Worm (Caenorhabditis elegans) whole organism, mixed stage, embryonic: Measurements from ENCODE around the gene haf-3.

Source experiments
- M03D4.4 ChIP-seq: sonication (generic microtip); optimal IDR thresholded peaks from 2 replicates; lab custom pipeline; 2017; ENCODE audit warnings: mild to moderate bottlenecking, missing genetic modification characterization, missing compliant biosample characterization
- blmp-1 ChIP-seq: fragments of 150-350 bp; optimal IDR thresholded peaks from 2 replicates; lab custom pipeline; 2014; ENCODE audit warnings: missing biosample characterization, missing genetic modification characterization
- ceh-39 ChIP-seq: fragments of 150-350 bp; optimal IDR thresholded peaks from 2 replicates; lab custom pipeline; 2014; ENCODE audit warnings: missing biosample characterization, missing genetic modification characterization
- ceh-43 ChIP-seq: fragments of 200-800 bp; sonication (Bioruptor generic); optimal IDR thresholded peaks from 2 replicates; lab custom pipeline; 2018; ENCODE audit warnings: mild to moderate bottlenecking, missing genetic modification characterization, moderate library complexity, missing compliant biosample characterization
- ceh-83 ChIP-seq: fragments of 200-800 bp; sonication (Bioruptor generic); optimal IDR thresholded peaks from 2 replicates; lab custom pipeline; 2018; ENCODE audit warnings: mild to moderate bottlenecking, missing genetic modification characterization, missing compliant biosample characterization
- ces-1 ChIP-seq: fragments of 150-350 bp; optimal IDR thresholded peaks from 2 replicates; lab custom pipeline; 2014; ENCODE audit warnings: missing biosample characterization, missing genetic modification reagents, missing genetic modification characterization
- cnd-1 ChIP-seq: fragments of 200-800 bp; sonication (Bioruptor generic); optimal IDR thresholded peaks from 2 replicates; lab custom pipeline; 2018; ENCODE audit warnings: mild to moderate bottlenecking, missing genetic modification characterization, missing compliant biosample characterization
- drap-1 ChIP-seq: fragments of 200-800 bp; sonication (Bioruptor generic); optimal IDR thresholded peaks from 3 replicates; lab custom pipeline; 2018; ENCODE audit warnings: mild to moderate bottlenecking, missing genetic modification characterization, missing compliant biosample characterization
- elt-1 ChIP-seq: sonication (generic microtip); optimal IDR thresholded peaks from 2 replicates; lab custom pipeline; 2017; ENCODE audit warnings: missing genetic modification characterization, mild to moderate bottlenecking, missing compliant biosample characterization, antibody characterized with exemption, moderate library complexity, borderline replicate concordance; ENCODE audit not compliant: insufficient read depth
- elt-3 ChIP-seq: fragments of 150-350 bp; optimal IDR thresholded peaks from 2 replicates; lab custom pipeline; 2014; ENCODE audit warnings: missing biosample characterization, missing genetic modification characterization
- flh-1 ChIP-seq: fragments of 200-800 bp; sonication (Bioruptor generic); optimal IDR thresholded peaks from 2 replicates; lab custom pipeline; 2018; ENCODE audit warnings: mild to moderate bottlenecking, missing genetic modification characterization, moderate library complexity, missing compliant biosample characterization
- ham-2 ChIP-seq: fragments of 200-800 bp; sonication (Bioruptor generic); optimal IDR thresholded peaks from 2 replicates; lab custom pipeline; 2018; ENCODE audit warnings: mild to moderate bottlenecking, missing genetic modification characterization, missing compliant biosample characterization
- lin-13 ChIP-seq: fragments of 150-350 bp; optimal IDR thresholded peaks from 2 replicates; lab custom pipeline; 2014; ENCODE audit warnings: missing biosample characterization, missing genetic modification characterization
- lin-32 ChIP-seq: fragments of 200-800 bp; sonication (Bioruptor generic); optimal IDR thresholded peaks from 2 replicates; lab custom pipeline; 2018; ENCODE audit warnings: mild to moderate bottlenecking, missing genetic modification characterization, missing compliant biosample characterization
- mep-1 ChIP-seq: fragments of 150-350 bp; optimal IDR thresholded peaks from 2 replicates; lab custom pipeline; 2017; ENCODE audit warnings: missing biosample characterization, missing genetic modification reagents, missing genetic modification characterization, inconsistent platforms
- mls-2 ChIP-seq: sonication (generic microtip); optimal IDR thresholded peaks from 2 replicates; lab custom pipeline; 2016; ENCODE audit warnings: mild to moderate bottlenecking, missing genetic modification characterization, moderate library complexity, missing compliant biosample characterization
- nhr-12 ChIP-seq: fragments of 150-350 bp; optimal IDR thresholded peaks from 2 replicates; lab custom pipeline; 2014; ENCODE audit warnings: missing biosample characterization, missing genetic modification characterization
- nhr-2 ChIP-seq: fragments of 150-350 bp; optimal IDR thresholded peaks from 2 replicates; lab custom pipeline; 2014; ENCODE audit warnings: missing biosample characterization, missing genetic modification characterization
- nhr-28 ChIP-seq: fragments of 150-350 bp; optimal IDR thresholded peaks from 2 replicates; lab custom pipeline; 2014; ENCODE audit warnings: missing biosample characterization, missing genetic modification characterization
- nhr-76 ChIP-seq: sonication (generic microtip); optimal IDR thresholded peaks from 2 replicates; lab custom pipeline; 2017; ENCODE audit warnings: missing biosample characterization, missing genetic modification characterization
- pha-4 ChIP-seq: fragments of 150-350 bp; optimal IDR thresholded peaks from 2 replicates; lab custom pipeline; 2018; ENCODE audit warnings: missing biosample characterization, missing genetic modification reagents, missing genetic modification characterization
- sem-2 ChIP-seq: fragments of 200-800 bp; sonication (Bioruptor generic); optimal IDR thresholded peaks from 2 replicates; lab custom pipeline; 2018; ENCODE audit warnings: mild to moderate bottlenecking, missing genetic modification characterization, missing compliant biosample characterization
- snpc-4 ChIP-seq: fragments of 150-350 bp; optimal IDR thresholded peaks from 2 replicates; lab custom pipeline; 2014; ENCODE audit warnings: missing biosample characterization, missing genetic modification characterization
- sptf-1 ChIP-seq: sonication (generic microtip); optimal IDR thresholded peaks from 2 replicates; lab custom pipeline; 2017; ENCODE audit warnings: mild to moderate bottlenecking, missing genetic modification characterization, moderate library complexity, missing compliant biosample characterization
- tbx-8 ChIP-seq: fragments of 200-800 bp; sonication (Bioruptor generic); optimal IDR thresholded peaks from 2 replicates; lab custom pipeline; 2018; ENCODE audit warnings: mild to moderate bottlenecking, missing genetic modification characterization, moderate library complexity, missing compliant biosample characterization
- unc-120 ChIP-seq: sonication (generic microtip); optimal IDR thresholded peaks from 2 replicates; lab custom pipeline; 2017; ENCODE audit warnings: missing genetic modification characterization, missing compliant biosample characterization; ENCODE audit not compliant: poor library complexity, severe bottlenecking
- unc-39 ChIP-seq: fragments of 150-350 bp; optimal IDR thresholded peaks from 2 replicates; lab custom pipeline; 2014; ENCODE audit warnings: missing biosample characterization, missing genetic modification characterization
- unc-62 ChIP-seq: fragments of 150-350 bp; optimal IDR thresholded peaks from 2 replicates; lab custom pipeline; 2014; ENCODE audit warnings: missing biosample characterization, missing genetic modification reagents, missing genetic modification characterization
- zip-8 ChIP-seq: fragments of 150-350 bp; optimal IDR thresholded peaks from 2 replicates; lab custom pipeline; 2014; ENCODE audit warnings: missing biosample characterization, missing genetic modification characterization
- ztf-11 ChIP-seq: fragments of 150-350 bp; optimal IDR thresholded peaks from 2 replicates; lab custom pipeline; 2014; ENCODE audit warnings: missing biosample characterization, missing genetic modification characterization

Gene haf-3

ce11 chrV:15792409-15792808, 26.4 kb upstream of the haf-3 start, which contains the start of gene T26E4.4:
TSS of gene T26E4.4 (minus strand) at chrV:15792509.
- TF ChIP-seq M03D4.4, result no peak
- TF ChIP-seq nhr-12 (tag; lab: Kevin White, UChicago), result no peak
- no peak for TF ChIP-seq sem-2 (GFP tag; lab: Kevin White, UChicago)
- TF ChIP-seq unc-39 (tag; lab: Kevin White, UChicago), result no peak
- TF ChIP-seq ces-1 (GFP tag; lab: Kevin White, UChicago), result no peak
- TF ChIP-seq flh-1, result no peak
- no peak for TF ChIP-seq nhr-2 (tag; lab: Kevin White, UChicago)
- no peak for TF ChIP-seq blmp-1 (tag; lab: Kevin White, UChicago)
- TF ChIP-seq ham-2, result no peak

- TF ChIP-seq flh-1 (no peak), sem-2 (GFP tag; lab: Kevin White, UChicago) (no peak), elt-3 (tag; lab: Kevin White, UChicago) (no peak), lin-13 (no peak), lin-32 (GFP tag; lab: Kevin White, UChicago) (no peak), snpc-4 (tag; lab: Kevin White, UChicago) (no peak), unc-120 (no peak), unc-62 (GFP tag; lab: Kevin White, UChicago) (no peak), mls-2 (tag; lab: Kevin White, UChicago) (no peak), ces-1 (GFP tag; lab: Kevin White, UChicago) (no peak), pha-4 (tag; lab: Kevin White, UChicago) (no peak), nhr-2 (tag; lab: Kevin White, UChicago) (no peak), blmp-1 (tag; lab: Kevin White, UChicago) (no peak), ham-2 (no peak), ceh-83 (GFP tag; lab: Kevin White, UChicago) (no peak)
Measured at ce11 chrV:15782494-15782893, 16.5 kb upstream of the haf-3 start, which contains the start of gene T26E4.3. TSS of gene T26E4.3 (plus strand) at chrV:15782794.

- TF ChIP-seq zip-8 (tag; lab: Kevin White, UChicago) (no peak), unc-62 (GFP tag; lab: Kevin White, UChicago) (no peak), sptf-1 (tag; lab: Kevin White, UChicago) (no peak), ham-2 (no peak), elt-1 (tag; lab: Kevin White, UChicago) (no peak), drap-1 (GFP tag; lab: Kevin White, UChicago) (no peak), ceh-39 (tag; lab: Kevin White, UChicago) (no peak), M03D4.4 (no peak), flh-1 (no peak), ceh-43 (no peak), ceh-83 (GFP tag; lab: Kevin White, UChicago) (no peak), lin-13 (no peak)
Measured at ce11 chrV:15781086-15781485, 15.1 kb upstream of the haf-3 start, which contains the start of gene T26E4.2. TSS of gene T26E4.2 (plus strand) at chrV:15781386.

ce11 chrV:15779128-15779729, 13.3 kb upstream of the haf-3 start, which contains the start of the genes nhr-285 and irld-52:
TSS of gene nhr-285 (minus strand) at chrV:15779228.
TSS of gene irld-52 (plus strand) at chrV:15779679.
- TF ChIP-seq sem-2 (GFP tag; lab: Kevin White, UChicago) (no peak), mls-2 (tag; lab: Kevin White, UChicago) (no peak), elt-1 (tag; lab: Kevin White, UChicago) (no peak), ceh-39 (tag; lab: Kevin White, UChicago) (no peak)

- TF ChIP-seq elt-3 (tag; lab: Kevin White, UChicago), result no peak
- no peak for TF ChIP-seq tbx-8 (GFP tag; lab: Kevin White, UChicago)
- no peak for TF ChIP-seq sptf-1 (tag; lab: Kevin White, UChicago)
- TF ChIP-seq M03D4.4, result no peak
- TF ChIP-seq snpc-4 (tag; lab: Kevin White, UChicago), result no peak
- no peak for TF ChIP-seq nhr-2 (tag; lab: Kevin White, UChicago)
- TF ChIP-seq unc-120, result no peak
- TF ChIP-seq nhr-28 (tag; lab: Kevin White, UChicago), result no peak
- no peak for TF ChIP-seq nhr-76 (tag; lab: Kevin White, UChicago)
- no peak for TF ChIP-seq ces-1 (GFP tag; lab: Kevin White, UChicago)
- TF ChIP-seq ztf-11 (tag; lab: Kevin White, UChicago), result no peak
- TF ChIP-seq cnd-1 (tag; lab: Kevin White, UChicago), result no peak
- no peak for TF ChIP-seq flh-1
- TF ChIP-seq mep-1 (tag; lab: Kevin White, UChicago), result no peak
- TF ChIP-seq zip-8 (tag; lab: Kevin White, UChicago), result no peak
- no peak for TF ChIP-seq lin-13
Measured at ce11 chrV:15776651-15777050, 10.7 kb upstream of the haf-3 start, which contains the start of gene nhr-283. TSS of gene nhr-283 (minus strand) at chrV:15776751.
